Worm (Caenorhabditis elegans) whole organism, young adult: ENCODE data around the gene Y48A6B.9.

Source experiments
- B0261.1 ChIP-seq: sonication (generic microtip); optimal IDR thresholded peaks from 2 replicates; lab custom pipeline; 2016; ENCODE audit warnings: mild to moderate bottlenecking, missing genetic modification characterization, moderate library complexity, missing compliant biosample characterization
- C17E4.6 ChIP-seq: fragments of 200-800 bp; sonication (Bioruptor generic); IDR thresholded peaks from 2 replicates; pipeline ENCODE4 v1.3.6; 2022; ENCODE audit warnings: missing genetic modification reagents, missing genetic modification characterization, missing compliant biosample characterization
- F10E7.11 ChIP-seq: sonication (generic microtip); optimal IDR thresholded peaks from 2 replicates; lab custom pipeline; 2017; ENCODE audit warnings: mild to moderate bottlenecking, missing genetic modification characterization, moderate library complexity, missing compliant biosample characterization
- F22D6.2 ChIP-seq: sonication (generic microtip); optimal IDR thresholded peaks from 2 replicates; lab custom pipeline; 2016; ENCODE audit warnings: mild to moderate bottlenecking, missing genetic modification characterization, missing compliant biosample characterization
- F37B4.10 ChIP-seq: fragments of 200-800 bp; sonication (Bioruptor generic); IDR thresholded peaks from 2 replicates; pipeline ENCODE4 v1.3.6; 2022; ENCODE audit warnings: missing genetic modification characterization, missing compliant biosample characterization
- F39B2.1 ChIP-seq: fragments of 200-800 bp; sonication (Bioruptor generic); IDR thresholded peaks from 2 replicates; pipeline ENCODE4 v1.3.6; 2022; ENCODE audit warnings: missing genetic modification reagents, missing genetic modification characterization, missing compliant biosample characterization
- F55B11.4 ChIP-seq: sonication (generic microtip); optimal IDR thresholded peaks from 2 replicates; lab custom pipeline; 2016; ENCODE audit warnings: missing compliant biosample characterization, missing genetic modification characterization, borderline replicate concordance; ENCODE audit not compliant: insufficient read depth
- F57A8.1 ChIP-seq: fragments of 200-800 bp; sonication (Bioruptor generic); optimal IDR thresholded peaks from 2 replicates; lab custom pipeline; 2018; ENCODE audit warnings: mild to moderate bottlenecking, missing genetic modification characterization, moderate library complexity, missing compliant biosample characterization
- Y67H2A.10 ChIP-seq: fragments of 200-800 bp; sonication (Bioruptor generic); conservative IDR thresholded peaks from 2 replicates; pipeline ENCODE4 v1.3.6; 2022; ENCODE audit warnings: missing genetic modification reagents, missing genetic modification characterization, missing compliant biosample characterization
- Y95B8A.8 ChIP-seq: fragments of 200-800 bp; sonication (Bioruptor generic); IDR thresholded peaks from 2 replicates; pipeline ENCODE4 v1.3.6; 2022; ENCODE audit warnings: missing genetic modification reagents, missing genetic modification characterization, missing compliant biosample characterization
- ZK185.1 ChIP-seq: sonication (generic microtip); optimal IDR thresholded peaks from 2 replicates; lab custom pipeline; 2016; ENCODE audit warnings: mild to moderate bottlenecking, missing genetic modification characterization, missing compliant biosample characterization; ENCODE audit not compliant: poor library complexity, severe bottlenecking
- attf-3 ChIP-seq: fragments of 200-800 bp; sonication (Bioruptor generic); conservative IDR thresholded peaks from 2 replicates; pipeline ENCODE4 v1.3.6; 2022; ENCODE audit warnings: missing genetic modification reagents, missing genetic modification characterization, missing compliant biosample characterization
- bed-1 ChIP-seq: fragments of 200-800 bp; sonication (Bioruptor generic); IDR thresholded peaks from 2 replicates; pipeline ENCODE4 v1.3.6; 2022; ENCODE audit warnings: missing genetic modification reagents, missing genetic modification characterization, missing compliant biosample characterization
- bed-2 ChIP-seq: fragments of 200-800 bp; sonication (Bioruptor generic); IDR thresholded peaks from 2 replicates; pipeline ENCODE4 v1.3.6; 2022; ENCODE audit warnings: missing genetic modification reagents, missing genetic modification characterization, missing compliant biosample characterization
- ccch-3 ChIP-seq: fragments of 200-800 bp; sonication (Bioruptor generic); optimal IDR thresholded peaks from 2 replicates; lab custom pipeline; 2018; ENCODE audit warnings: mild to moderate bottlenecking, missing genetic modification characterization, missing compliant biosample characterization
- cebp-2 ChIP-seq: fragments of 200-800 bp; sonication (Bioruptor generic); IDR thresholded peaks from 2 replicates; pipeline ENCODE4 v1.3.6; 2022; ENCODE audit warnings: missing genetic modification characterization, missing compliant biosample characterization
- ceh-27 ChIP-seq: fragments of 200-800 bp; sonication (Bioruptor generic); optimal IDR thresholded peaks from 2 replicates; lab custom pipeline; 2018; ENCODE audit warnings: mild to moderate bottlenecking, missing genetic modification characterization, moderate library complexity, missing compliant biosample characterization
- ceh-79 ChIP-seq: sonication (generic microtip); optimal IDR thresholded peaks from 2 replicates; lab custom pipeline; 2017; ENCODE audit warnings: mild to moderate bottlenecking, missing genetic modification characterization, missing compliant biosample characterization
- ceh-91 ChIP-seq: fragments of 200-800 bp; sonication (Bioruptor generic); IDR thresholded peaks from 2 replicates; pipeline ENCODE4 v1.3.6; 2022; ENCODE audit warnings: missing genetic modification reagents, missing genetic modification characterization, missing compliant biosample characterization
- die-1 ChIP-seq: sonication (generic microtip); optimal IDR thresholded peaks from 2 replicates; lab custom pipeline; 2016; ENCODE audit warnings: missing genotype, mild to moderate bottlenecking, missing genetic modification characterization, missing compliant biosample characterization
- dpff-1 ChIP-seq: sonication (generic microtip); optimal IDR thresholded peaks from 2 replicates; lab custom pipeline; 2017; ENCODE audit warnings: mild to moderate bottlenecking, missing genetic modification characterization, missing compliant biosample characterization
- efl-1 ChIP-seq: fragments of 150-350 bp; optimal IDR thresholded peaks from 2 replicates; lab custom pipeline; 2014; ENCODE audit warnings: missing biosample characterization, missing genetic modification reagents, missing genetic modification characterization
- egl-18 ChIP-seq: fragments of 200-800 bp; sonication (Bioruptor generic); IDR thresholded peaks from 2 replicates; pipeline ENCODE4 v1.3.6; 2022; ENCODE audit warnings: missing genetic modification reagents, missing genetic modification characterization, missing compliant biosample characterization
- ets-4 ChIP-seq: fragments of 200-800 bp; sonication (Bioruptor generic); optimal IDR thresholded peaks from 2 replicates; lab custom pipeline; 2018; ENCODE audit warnings: mild to moderate bottlenecking, missing genetic modification characterization, missing compliant biosample characterization
- hlh-12 ChIP-seq: sonication (generic microtip); optimal IDR thresholded peaks from 2 replicates; lab custom pipeline; 2016; ENCODE audit warnings: missing genetic modification characterization, missing compliant biosample characterization
- hlh-26 ChIP-seq: fragments of 200-800 bp; sonication (Bioruptor generic); conservative IDR thresholded peaks from 2 replicates; pipeline ENCODE4 v1.3.6; 2022; ENCODE audit warnings: missing genetic modification reagents, missing genetic modification characterization, missing compliant biosample characterization
- hmg-20 ChIP-seq: fragments of 200-800 bp; sonication (Bioruptor generic); IDR thresholded peaks from 2 replicates; pipeline ENCODE4 v1.3.6; 2022; ENCODE audit warnings: missing genetic modification reagents, missing genetic modification characterization, missing compliant biosample characterization
- hsf-1 ChIP-seq: fragments of 200-800 bp; sonication (Bioruptor generic); IDR thresholded peaks from 2 replicates; pipeline ENCODE4 v1.3.6; 2022; ENCODE audit warnings: missing genetic modification reagents, missing genetic modification characterization, missing compliant biosample characterization
- lin-40 ChIP-seq: sonication (generic microtip); optimal IDR thresholded peaks from 2 replicates; lab custom pipeline; 2016; ENCODE audit warnings: missing genetic modification characterization, mild to moderate bottlenecking, missing compliant biosample characterization, missing genotype, missing genetic modification reagents
- lsy-27 ChIP-seq: sonication (generic microtip); optimal IDR thresholded peaks from 2 replicates; lab custom pipeline; 2017; ENCODE audit warnings: missing genetic modification characterization, mild to moderate bottlenecking, missing compliant biosample characterization, antibody characterized with exemption, missing genotype, borderline replicate concordance; ENCODE audit not compliant: insufficient read depth
- madf-3 ChIP-seq: fragments of 200-800 bp; sonication (Bioruptor generic); IDR thresholded peaks from 2 replicates; pipeline ENCODE4 v1.3.6; 2022; ENCODE audit warnings: missing genetic modification reagents, missing genetic modification characterization, missing compliant biosample characterization
- madf-6 ChIP-seq: fragments of 200-800 bp; sonication (Bioruptor generic); IDR thresholded peaks from 2 replicates; pipeline ENCODE4 v1.3.6; 2022; ENCODE audit warnings: missing genetic modification reagents, missing genetic modification characterization, missing compliant biosample characterization
- mel-28 ChIP-seq: sonication (generic microtip); optimal IDR thresholded peaks from 2 replicates; lab custom pipeline; 2016; ENCODE audit warnings: borderline replicate concordance, mild to moderate bottlenecking, missing genetic modification characterization, missing compliant biosample characterization
- mes-4 ChIP-seq: sonication (generic microtip); optimal IDR thresholded peaks from 2 replicates; lab custom pipeline; 2016; ENCODE audit warnings: missing genotype, missing genetic modification characterization, missing compliant biosample characterization
- nfya-1 ChIP-seq: sonication (generic microtip); optimal IDR thresholded peaks from 2 replicates; lab custom pipeline; 2017; ENCODE audit warnings: antibody characterized with exemption, missing compliant biosample characterization, missing genetic modification characterization, borderline replicate concordance; ENCODE audit not compliant: insufficient read depth
- nhr-179 ChIP-seq: sonication (generic microtip); optimal IDR thresholded peaks from 2 replicates; lab custom pipeline; 2016; ENCODE audit warnings: mild to moderate bottlenecking, missing genetic modification characterization, missing compliant biosample characterization
- nhr-90 ChIP-seq: sonication (generic microtip); optimal IDR thresholded peaks from 2 replicates; lab custom pipeline; 2016; ENCODE audit warnings: missing genotype, mild to moderate bottlenecking, missing genetic modification characterization, missing compliant biosample characterization
- rpc-1 ChIP-seq, 2 experiments: fragments of 150-350 bp in 1 of 2; sonication (generic microtip) in 1 of 2; optimal IDR thresholded peaks; 2 replicates each; lab custom pipeline; 2014 to 2018; ENCODE audit warnings: missing biosample characterization in 1 of 2, missing genetic modification characterization in 1 of 2, missing genetic modification reagents in 1 of 2, missing genotype in 1 of 2
- sdz-38 ChIP-seq: sonication (generic microtip); optimal IDR thresholded peaks from 2 replicates; lab custom pipeline; 2016; ENCODE audit warnings: missing genotype, missing genetic modification characterization, missing compliant biosample characterization
- sea-2 ChIP-seq: fragments of 200-800 bp; sonication (Bioruptor generic); IDR thresholded peaks from 2 replicates; pipeline ENCODE4 v1.3.6; 2022; ENCODE audit warnings: missing genetic modification characterization, missing compliant biosample characterization
- snpc-1.3 ChIP-seq: sonication (generic microtip); optimal IDR thresholded peaks from 2 replicates; lab custom pipeline; 2017; ENCODE audit warnings: missing genetic modification characterization, mild to moderate bottlenecking, missing compliant biosample characterization, antibody characterized with exemption, moderate library complexity, missing genotype, missing genetic modification reagents; ENCODE audit not compliant: insufficient read depth
- somi-1 ChIP-seq: fragments of 200-800 bp; sonication (Bioruptor generic); optimal IDR thresholded peaks from 2 replicates; lab custom pipeline; 2018; ENCODE audit warnings: mild to moderate bottlenecking, missing genetic modification characterization, missing compliant biosample characterization
- tbp1 ChIP-seq: fragments of 200-800 bp; sonication (Bioruptor generic); optimal IDR thresholded peaks from 2 replicates; lab custom pipeline; 2018; ENCODE audit warnings: mild to moderate bottlenecking, missing genetic modification characterization, missing compliant biosample characterization
- unc-130 ChIP-seq: sonication (generic microtip); optimal IDR thresholded peaks from 2 replicates; lab custom pipeline; 2016; ENCODE audit warnings: missing genetic modification reagents, missing genetic modification characterization, missing compliant biosample characterization
- zfh-2 ChIP-seq: fragments of 200-800 bp; sonication (Bioruptor generic); conservative IDR thresholded peaks from 2 replicates; pipeline ENCODE4 v1.3.6; 2022; ENCODE audit warnings: missing genetic modification reagents, missing genetic modification characterization, missing compliant biosample characterization
- ztf-26 ChIP-seq: sonication (generic microtip); optimal IDR thresholded peaks from 2 replicates; lab custom pipeline; 2017; ENCODE audit warnings: missing genetic modification characterization, missing compliant biosample characterization
- ztf-3 ChIP-seq: fragments of 200-800 bp; sonication (Bioruptor generic); optimal IDR thresholded peaks from 2 replicates; lab custom pipeline; 2018; ENCODE audit warnings: mild to moderate bottlenecking, missing genetic modification characterization, missing compliant biosample characterization

Gene Y48A6B.9

ce11 chrIII:10989491-10990032, 43.4 kb upstream of the Y48A6B.9 start (continued):
- TF ChIP-seq efl-1 (GFP tag; lab: Kevin White, UChicago) = no peak
- TF ChIP-seq ceh-27 (GFP tag; lab: Kevin White, UChicago) = peak; percentile 95
- peak; percentile 91 for TF ChIP-seq hlh-12 (tag; lab: Kevin White, UChicago)
- peak; percentile 84 for TF ChIP-seq Y95B8A.8 (GFP tag; lab: Robert Waterston, UW)
- TF ChIP-seq rpc-1 (optimal IDR thresholded peaks at IDR 0.05; lab: Kevin White, UChicago) = peak; percentile 99
- peak; percentile 99 for TF ChIP-seq rpc-1 (tag; optimal IDR thresholded peaks at IDR 0.05; lab: Kevin White, UChicago)
- TF ChIP-seq F10E7.11 (tag; lab: Kevin White, UChicago) = peak; percentile 95
- TF ChIP-seq lsy-27 (tag; lab: Kevin White, UChicago) = peak; percentile 84
- peak; percentile 93 for TF ChIP-seq F57A8.1 (GFP tag; lab: Kevin White, UChicago)
- peak; percentile 86 for TF ChIP-seq madf-6 (GFP tag; lab: Robert Waterston, UW)
- peak; percentile 92 for TF ChIP-seq somi-1 (GFP tag; lab: Kevin White, UChicago)
- peak; percentile 91 for TF ChIP-seq egl-18 (GFP tag; lab: Robert Waterston, UW)
- peak; percentile 84 for TF ChIP-seq F22D6.2 (tag; lab: Kevin White, UChicago)
- peak; percentile 96 for TF ChIP-seq ceh-79 (tag; lab: Kevin White, UChicago)
- peak; percentile 94 for TF ChIP-seq sea-2 (GFP tag; lab: Robert Waterston, UW)
- TF ChIP-seq hmg-20 (GFP tag; lab: Robert Waterston, UW) = peak; percentile 94
- peak; percentile 28 for TF ChIP-seq F55B11.4 (tag; lab: Kevin White, UChicago)
- peak; percentile 97 for TF ChIP-seq die-1 (tag; lab: Kevin White, UChicago)
- peak; percentile 98 for TF ChIP-seq lin-40 (tag; lab: Kevin White, UChicago)
- peak; percentile 85 for TF ChIP-seq B0261.1 (tag; lab: Kevin White, UChicago)
- TF ChIP-seq ets-4 (GFP tag; lab: Kevin White, UChicago) = peak; percentile 90
- peak; percentile 72 for TF ChIP-seq sdz-38 (tag; lab: Kevin White, UChicago)
- 0 out of 2 replicates have a peak, but pooled peaks have one; percentile 73 for TF ChIP-seq hlh-26
- peak; percentile 80 for TF ChIP-seq nhr-179 (tag; lab: Kevin White, UChicago)
- peak; percentile 94 for TF ChIP-seq nhr-90 (tag; lab: Kevin White, UChicago)
- peak; percentile 91 for TF ChIP-seq C17E4.6 (GFP tag; lab: Robert Waterston, UW)
- peak; percentile 82 for TF ChIP-seq ccch-3
- TF ChIP-seq attf-3 (GFP tag; lab: Robert Waterston, UW) = peak; percentile 67
- TF ChIP-seq tbp1 (GFP tag; lab: Kevin White, UChicago) = peak; percentile 90
- peak; percentile 91 for TF ChIP-seq ztf-3 (GFP tag; lab: Kevin White, UChicago)
- peak; percentile 95 for TF ChIP-seq ztf-26 (tag; lab: Kevin White, UChicago)
- peak; percentile 88 for TF ChIP-seq madf-3 (GFP tag; lab: Robert Waterston, UW)
- TF ChIP-seq bed-2 (GFP tag; lab: Robert Waterston, UW) = peak; percentile 72
- peak; percentile 85 for TF ChIP-seq unc-130 (GFP tag; lab: Kevin White, UChicago)
- TF ChIP-seq F39B2.1 = peak; percentile 84
- TF ChIP-seq ZK185.1 = peak; percentile 96
- peak; percentile 79 for TF ChIP-seq hsf-1 (GFP tag; lab: Robert Waterston, UW)
- peak; percentile 96 for TF ChIP-seq cebp-2 (GFP tag; lab: Robert Waterston, UW)
- peak; percentile 94 for TF ChIP-seq dpff-1 (tag; lab: Kevin White, UChicago)
- peak; percentile 94 for TF ChIP-seq snpc-1.3
- peak; percentile 90 for TF ChIP-seq mel-28 (tag; lab: Kevin White, UChicago)
- no peak for TF ChIP-seq nfya-1 (tag; lab: Kevin White, UChicago)
- TF ChIP-seq mes-4 (tag; lab: Kevin White, UChicago) = peak; percentile 90
- peak; percentile 94 for TF ChIP-seq zfh-2 (GFP tag; lab: Robert Waterston, UW)
- peak; percentile 48 for TF ChIP-seq ceh-91 (GFP tag; lab: Robert Waterston, UW)
- TF ChIP-seq bed-1 = no peak
- peak; percentile 89; the same call in 1 of the 2 replicates for TF ChIP-seq F37B4.10 (GFP tag; lab: Robert Waterston, UW)
- TF ChIP-seq Y67H2A.10 (GFP tag; lab: Robert Waterston, UW) = peak; percentile 62; the same call in 1 of the 2 replicates
